Fruit fly (Drosophila melanogaster): ENCODE data around the gene Tm1.

DNA sequence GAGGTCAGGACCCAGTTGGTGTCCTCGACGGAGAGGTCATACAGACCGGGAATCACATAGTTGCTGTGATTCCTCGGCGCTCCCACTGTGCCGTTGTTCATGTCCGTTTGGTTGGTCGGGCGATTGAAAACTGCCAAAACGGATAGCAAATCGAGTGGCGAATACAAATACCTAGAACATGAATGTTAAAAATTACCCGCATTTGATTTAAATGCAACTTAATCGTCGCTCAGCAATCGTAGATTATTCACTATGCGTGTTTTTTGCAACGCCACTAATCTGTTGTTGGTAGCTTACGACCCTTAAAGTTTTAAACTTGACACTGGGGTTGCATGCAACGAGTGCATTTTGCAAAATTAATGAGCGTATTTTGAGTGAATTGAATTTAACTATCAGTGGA, 29.0 kb upstream of the Tm1 start, which contains the start of gene Amt:
- TF ChIP-seq psq (GFP tag; optimal IDR thresholded peaks at IDR 0.05) (no peak), sage (GFP tag; optimal IDR thresholded peaks at IDR 0.05) (no peak), Hr78 (GFP tag; optimal IDR thresholded peaks at IDR 0.05) (no peak), foxo (GFP tag; optimal IDR thresholded peaks at IDR 0.05) (no peak), GATAd (GFP tag; optimal IDR thresholded peaks at IDR 0.05) (no peak), Abd-B (GFP tag; optimal IDR thresholded peaks at IDR 0.05) (no peak), OdsH (GFP tag; optimal IDR thresholded peaks at IDR 0.05) (no peak), usp (GFP tag; optimal IDR thresholded peaks at IDR 0.05) (no peak), Hnf4 (GFP tag; optimal IDR thresholded peaks at IDR 0.05) (no peak), Mio (GFP tag; optimal IDR thresholded peaks at IDR 0.05) (no peak)

Measured in whole organism, wandering third instar larva.